Worm (Caenorhabditis elegans): ENCODE results near the gene Y53G8AR.9.
"Not testable (repeated sequence)": the region's sequence is repeated elsewhere in the genome, so short reads cannot be mapped to it uniquely, and the experiment has no call there.

The Y53G8AR.9 gene

ce11 chrIII:3362220-3362734, 41.2 kb upstream of the Y53G8AR.9 start:
- TF ChIP-seq ztf-25 (GFP tag; IDR thresholded peaks at IDR 0.05): 0 out of 2 replicates have a peak, but pooled peaks have one; percentile 71
- peak; percentile 61 for TF ChIP-seq lin-26 (GFP tag; IDR thresholded peaks at IDR 0.05)
- not testable (repeated sequence) for TF ChIP-seq rpc-1 (optimal IDR thresholded peaks at IDR 0.05)
- TF ChIP-seq rpc-1 (tag; optimal IDR thresholded peaks at IDR 0.05): peak; percentile 57
- TF ChIP-seq B0261.1 (tag; optimal IDR thresholded peaks at IDR 0.05): peak; percentile 34
- peak; percentile 86 for TF ChIP-seq hmg-1.2 (GFP tag; IDR thresholded peaks at IDR 0.05)
- TF ChIP-seq tbp1 (GFP tag; optimal IDR thresholded peaks at IDR 0.05): peak; percentile 64

- TF ChIP-seq Y53F4B.3 (GFP tag; IDR thresholded peaks at IDR 0.05) (no peak), cebp-1 (GFP tag; IDR thresholded peaks at IDR 0.05) (no peak), cebp-1 (tag; optimal IDR thresholded peaks at IDR 0.05) (no peak), F57C9.4 (tag; optimal IDR thresholded peaks at IDR 0.05) (no peak), Y67H2A.10 (GFP tag; conservative IDR thresholded peaks at IDR 0.05) (no peak)
Measured at ce11 chrIII:3360067-3360466, 39.0 kb upstream of the Y53G8AR.9 start.

ce11 chrIII:3355791-3356190, 34.7 kb upstream of the Y53G8AR.9 start:
- TF ChIP-seq tbp1 (GFP tag; optimal IDR thresholded peaks at IDR 0.05): peak; percentile 79
- TF ChIP-seq lsy-27 (tag; optimal IDR thresholded peaks at IDR 0.05; ENCODE audit: borderline replicate concordance, insufficient read depth): no peak
- TF ChIP-seq B0035.1 (tag; optimal IDR thresholded peaks at IDR 0.05): no peak
- TF ChIP-seq hmg-1.2 (GFP tag; IDR thresholded peaks at IDR 0.05): 0 out of 2 replicates have a peak, but pooled peaks have one; percentile 16
- peak; percentile 4 for TF ChIP-seq lsl-1 (GFP tag; optimal IDR thresholded peaks at IDR 0.05)
- peak; percentile 49 for TF ChIP-seq B0261.1 (tag; optimal IDR thresholded peaks at IDR 0.05)
- TF ChIP-seq rpc-1 (optimal IDR thresholded peaks at IDR 0.05): peak; percentile 44
- TF ChIP-seq rpc-1 (tag; optimal IDR thresholded peaks at IDR 0.05): peak; percentile 71
- TF ChIP-seq F33H1.4 (GFP tag; IDR thresholded peaks at IDR 0.05): 0 out of 2 replicates have a peak, but pooled peaks have one; percentile 23

DNA sequence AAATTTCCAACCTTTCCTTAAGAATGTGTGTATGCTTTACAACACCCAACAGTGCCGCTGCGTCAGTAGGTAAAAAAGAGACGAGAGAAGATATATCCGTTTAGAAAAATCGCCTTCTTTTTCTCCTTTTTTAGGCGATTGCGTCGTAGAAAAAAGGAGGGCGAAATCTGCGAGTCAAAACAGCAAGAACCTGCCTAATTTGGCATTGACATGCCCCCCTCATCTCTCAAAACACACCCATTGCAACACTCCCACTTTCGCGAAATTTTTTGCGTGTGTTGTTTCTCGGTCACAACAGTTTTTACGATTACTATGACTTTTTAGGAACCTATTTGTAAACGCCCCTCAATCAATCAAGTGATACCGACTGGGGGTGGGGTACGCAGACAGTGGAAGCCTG, 30.6 kb upstream of the Y53G8AR.9 start:
- TF ChIP-seq K12H6.12 (tag; optimal IDR thresholded peaks at IDR 0.05) (no peak), sdz-38 (tag; optimal IDR thresholded peaks at IDR 0.05) (no peak), ztf-26 (tag; optimal IDR thresholded peaks at IDR 0.05) (no peak), dpff-1 (tag; optimal IDR thresholded peaks at IDR 0.05) (no peak), lin-35 (GFP tag; optimal IDR thresholded peaks at IDR 0.05) (no peak), chd-7 (tag; optimal IDR thresholded peaks at IDR 0.05) (no peak), lsl-1 (GFP tag; optimal IDR thresholded peaks at IDR 0.05) (no peak), nhr-27 (tag; optimal IDR thresholded peaks at IDR 0.05) (no peak), F57A8.1 (GFP tag; optimal IDR thresholded peaks at IDR 0.05) (no peak), T07F8.4 (tag; optimal IDR thresholded peaks at IDR 0.05) (no peak), lag-1 (GFP tag; IDR thresholded peaks at IDR 0.05) (no peak), unc-130 (GFP tag; optimal IDR thresholded peaks at IDR 0.05) (no peak), ekl-4 (GFP tag; IDR thresholded peaks at IDR 0.05) (no peak), hmg-20 (GFP tag; IDR thresholded peaks at IDR 0.05) (no peak), ZK185.1 (tag; optimal IDR thresholded peaks at IDR 0.05; ENCODE audit: poor library complexity, severe bottlenecking) (no peak), F37B4.10 (GFP tag; IDR thresholded peaks at IDR 0.05) (no peak)

- no peak for TF ChIP-seq F23B12.7 (tag; optimal IDR thresholded peaks at IDR 0.05; ENCODE audit: insufficient read depth)
Measured at ce11 chrIII:3351091-3351490, 30.0 kb upstream of the Y53G8AR.9 start.
